Fruit fly (Drosophila melanogaster) whole organism, embryonic: ENCODE measurements around the gene ppl.

Source experiments
- B-H1 ChIP-seq: fragments of 200-800 bp; sonication (Bioruptor generic); IDR thresholded peaks from 3 replicates; pipeline ENCODE4 v1.3.6; 2022; ENCODE audit warnings: missing biosample characterization, missing genetic modification characterization
- Bteb2 ChIP-seq: fragments of 200-800 bp; sonication (Bioruptor generic); optimal IDR thresholded peaks from 2 replicates; lab custom pipeline; 2016; ENCODE audit warnings: missing biosample characterization, missing genetic modification characterization
- CG10267 ChIP-seq: fragments of 200-800 bp; sonication (Bioruptor generic); optimal IDR thresholded peaks from 2 replicates; lab custom pipeline; 2018; ENCODE audit warnings: missing biosample characterization, mild to moderate bottlenecking, missing genetic modification characterization, moderate library complexity
- CG12071 ChIP-seq: fragments of 200-800 bp; sonication (Bioruptor generic); optimal IDR thresholded peaks from 3 replicates; lab custom pipeline; 2018; ENCODE audit warnings: missing biosample characterization, mild to moderate bottlenecking, missing genetic modification characterization
- CG12219 ChIP-seq: fragments of 200-800 bp; sonication (Bioruptor generic); optimal IDR thresholded peaks from 3 replicates; lab custom pipeline; 2018; ENCODE audit warnings: missing biosample characterization, mild to moderate bottlenecking, missing genetic modification characterization
- CG12942 ChIP-seq: fragments of 200-800 bp; sonication (Bioruptor generic); optimal IDR thresholded peaks from 3 replicates; lab custom pipeline; 2016; ENCODE audit warnings: missing biosample characterization, missing genetic modification characterization
- CG13296 ChIP-seq: fragments of 200-800 bp; sonication (Bioruptor generic); optimal IDR thresholded peaks from 3 replicates; lab custom pipeline; 2018; ENCODE audit warnings: missing biosample characterization, mild to moderate bottlenecking, missing genetic modification characterization
- CG1529 ChIP-seq: fragments of 200-800 bp; sonication (Bioruptor generic); optimal IDR thresholded peaks from 3 replicates; lab custom pipeline; 2018; ENCODE audit warnings: missing biosample characterization, missing genetic modification characterization
- CG16815 ChIP-seq: fragments of 200-800 bp; sonication (Bioruptor generic); optimal IDR thresholded peaks from 3 replicates; lab custom pipeline; 2017; ENCODE audit warnings: missing biosample characterization, mild to moderate bottlenecking, missing genetic modification characterization
- CG17568 ChIP-seq: fragments of 200-800 bp; sonication (Bioruptor generic); optimal IDR thresholded peaks from 2 replicates; lab custom pipeline; 2018; ENCODE audit warnings: missing biosample characterization, mild to moderate bottlenecking, missing genetic modification characterization, moderate library complexity
- CG32767 ChIP-seq: fragments of 200-800 bp; sonication (Bioruptor generic); IDR thresholded peaks from 2 replicates; pipeline ENCODE4 v1.3.6; 2022; ENCODE audit warnings: missing biosample characterization, missing genetic modification characterization
- CG3847 ChIP-seq: fragments of 200-800 bp; sonication (Bioruptor generic); IDR thresholded peaks from 2 replicates; pipeline ENCODE4 v1.3.6; 2022; ENCODE audit warnings: missing biosample characterization, missing genetic modification characterization
- CG43689 ChIP-seq: fragments of 200-800 bp; sonication (Bioruptor generic); IDR thresholded peaks from 2 replicates; pipeline ENCODE4 v1.3.6; 2022; ENCODE audit warnings: missing biosample characterization, missing genetic modification characterization
- CG5180 ChIP-seq: fragments of 200-800 bp; sonication (Bioruptor generic); optimal IDR thresholded peaks from 3 replicates; lab custom pipeline; 2017; ENCODE audit warnings: missing biosample characterization, missing genetic modification characterization, mild to moderate bottlenecking, moderate library complexity, missing genetic modification reagents
- CG7786 ChIP-seq: fragments of 200-800 bp; sonication (Bioruptor generic); optimal IDR thresholded peaks from 2 replicates; lab custom pipeline; 2016; ENCODE audit warnings: missing biosample characterization, missing genetic modification characterization
- CG8388 ChIP-seq: fragments of 200-800 bp; sonication (Bioruptor generic); optimal IDR thresholded peaks from 2 replicates; lab custom pipeline; 2019; ENCODE audit warnings: missing biosample characterization, mild to moderate bottlenecking, missing genetic modification characterization, moderate library complexity
- Chrac-16 ChIP-seq: fragments of 200-800 bp; sonication (Bioruptor generic); optimal IDR thresholded peaks from 3 replicates; lab custom pipeline; 2016; ENCODE audit warnings: missing biosample characterization, missing genetic modification characterization
- Dref ChIP-seq: fragments of 200-800 bp; sonication (Bioruptor generic); IDR thresholded peaks from 2 replicates; pipeline ENCODE4 v1.3.6; 2022; ENCODE audit warnings: missing biosample characterization, missing genetic modification characterization
- Ets97D ChIP-seq: fragments of 200-800 bp; sonication (Bioruptor generic); optimal IDR thresholded peaks from 3 replicates; lab custom pipeline; 2016; ENCODE audit warnings: missing biosample characterization, missing genetic modification characterization
- GATAe ChIP-seq: fragments of 200-800 bp; sonication (Bioruptor generic); conservative IDR thresholded peaks from 2 replicates; pipeline ENCODE4 v1.3.6; 2022; ENCODE audit warnings: missing biosample characterization, missing genetic modification characterization
- HLH3B ChIP-seq: fragments of 200-800 bp; sonication (Bioruptor generic); IDR thresholded peaks from 2 replicates; pipeline ENCODE4 v1.3.6; 2022; ENCODE audit warnings: missing biosample characterization, missing genetic modification characterization
- HLHmδ ChIP-seq: fragments of 200-800 bp; sonication (Bioruptor generic); optimal IDR thresholded peaks from 2 replicates; lab custom pipeline; 2018; ENCODE audit warnings: missing biosample characterization, mild to moderate bottlenecking, missing genetic modification characterization, moderate library complexity
- Hr78 ChIP-seq, 2 experiments: fragments of 200-800 bp in 1 of 2; fragments of >200 bp in 1 of 2; sonication (Bioruptor generic) in 1 of 2; optimal IDR thresholded peaks; 2 replicates each; lab custom pipeline; 2017 to 2019; ENCODE audit warnings: missing biosample characterization in 2 of 2, missing genetic modification characterization in 2 of 2, mild to moderate bottlenecking in 1 of 2, moderate library complexity in 1 of 2
- Nf-YC ChIP-seq: fragments of 200-800 bp; optimal IDR thresholded peaks from 3 replicates; lab custom pipeline; 2019; ENCODE audit warnings: missing biosample characterization, mild to moderate bottlenecking, missing genetic modification characterization, moderate library complexity
- Pdp1 ChIP-seq, 2 experiments: fragments of 200-800 bp; sonication (Bioruptor generic); optimal IDR thresholded peaks; 3 replicates each; lab custom pipeline; 2016; ENCODE audit warnings: missing biosample characterization in 2 of 2, missing genetic modification characterization in 2 of 2, mild to moderate bottlenecking in 1 of 2, moderate library complexity in 1 of 2
- Ptx1 ChIP-seq: fragments of 200-800 bp; sonication (Bioruptor generic); IDR thresholded peaks from 2 replicates; pipeline ENCODE4 v1.3.6; 2022; ENCODE audit warnings: missing biosample characterization, missing genetic modification characterization
- Sox100B ChIP-seq: fragments of 200-800 bp; sonication (Bioruptor generic); optimal IDR thresholded peaks from 3 replicates; lab custom pipeline; 2018; ENCODE audit warnings: missing biosample characterization, mild to moderate bottlenecking, missing genetic modification characterization
- YL-1 ChIP-seq: fragments of 200-800 bp; sonication (Bioruptor generic); optimal IDR thresholded peaks from 3 replicates; lab custom pipeline; 2017; ENCODE audit warnings: missing biosample characterization, mild to moderate bottlenecking, missing genetic modification characterization
- bab2 ChIP-seq: fragments of 200-800 bp; sonication (Bioruptor generic); optimal IDR thresholded peaks from 2 replicates; lab custom pipeline; 2016; ENCODE audit warnings: missing biosample characterization, missing genetic modification characterization
- bowl ChIP-seq: fragments of 200-800 bp; sonication (Bioruptor generic); IDR thresholded peaks from 2 replicates; pipeline ENCODE4 v1.3.6; 2022; ENCODE audit warnings: missing biosample characterization, missing genetic modification characterization
- croc ChIP-seq: fragments of 200-800 bp; sonication (Bioruptor generic); conservative IDR thresholded peaks from 3 replicates; pipeline ENCODE4 v1.3.6; 2022; ENCODE audit warnings: missing biosample characterization, missing genetic modification characterization
- cwo ChIP-seq: fragments of 200-800 bp; sonication (Bioruptor generic); optimal IDR thresholded peaks from 3 replicates; lab custom pipeline; 2017; ENCODE audit warnings: missing biosample characterization, missing genetic modification characterization, mild to moderate bottlenecking, moderate library complexity, missing genetic modification reagents
- dan ChIP-seq: fragments of 200-800 bp; sonication (Bioruptor generic); IDR thresholded peaks from 2 replicates; pipeline ENCODE4 v1.3.6; 2022; ENCODE audit warnings: missing biosample characterization, missing genetic modification characterization
- emc ChIP-seq: fragments of 200-800 bp; sonication (Bioruptor generic); optimal IDR thresholded peaks from 2 replicates; lab custom pipeline; 2016; ENCODE audit warnings: missing biosample characterization, missing genetic modification characterization
- fd64A ChIP-seq: fragments of 200-800 bp; sonication (Bioruptor generic); optimal IDR thresholded peaks from 3 replicates; lab custom pipeline; 2018; ENCODE audit warnings: missing biosample characterization, mild to moderate bottlenecking, missing genetic modification characterization
- fru ChIP-seq: fragments of >200 bp; optimal IDR thresholded peaks from 2 replicates; lab custom pipeline; 2017
- gcm ChIP-seq: fragments of 200-800 bp; sonication (Bioruptor generic); optimal IDR thresholded peaks from 2 replicates; lab custom pipeline; 2019; ENCODE audit warnings: missing biosample characterization, mild to moderate bottlenecking, missing genetic modification characterization, moderate library complexity
- lov ChIP-seq, 2 experiments: fragments of 200-800 bp in 1 of 2; fragments of >200 bp in 1 of 2; sonication (Bioruptor generic) in 1 of 2; IDR thresholded peaks in 1 of 2; optimal IDR thresholded peaks in 1 of 2; 2 replicates in 1 of 2; 3 replicates in 1 of 2; pipeline versions ENCODE4 v1.3.6 to Lab custom; 2017 to 2022; ENCODE audit warnings: missing biosample characterization in 1 of 2, missing genetic modification characterization in 1 of 2
- maf-S ChIP-seq: fragments of 200-800 bp; sonication (Bioruptor generic); optimal IDR thresholded peaks from 2 replicates; lab custom pipeline; 2016; ENCODE audit warnings: missing biosample characterization, missing genetic modification characterization
- nerfin-2 ChIP-seq: fragments of 200-800 bp; sonication (Bioruptor generic); IDR thresholded peaks from 2 replicates; pipeline ENCODE4 v1.3.6; 2022; ENCODE audit warnings: missing biosample characterization, missing genetic modification characterization; ENCODE audit not compliant: partially characterized antibody
- p53 ChIP-seq: fragments of 200-800 bp; sonication (Bioruptor generic); optimal IDR thresholded peaks from 2 replicates; lab custom pipeline; 2016; ENCODE audit warnings: missing biosample characterization, missing genetic modification characterization
- scrt ChIP-seq: fragments of 200-800 bp; sonication (Bioruptor generic); optimal IDR thresholded peaks from 2 replicates; lab custom pipeline; 2018; ENCODE audit warnings: missing biosample characterization, mild to moderate bottlenecking, missing genetic modification characterization, moderate library complexity
- sima ChIP-seq: fragments of 200-800 bp; sonication (Bioruptor generic); optimal IDR thresholded peaks from 2 replicates; lab custom pipeline; 2016; ENCODE audit warnings: missing biosample characterization, missing genetic modification characterization
- slou ChIP-seq: fragments of 200-800 bp; sonication (Bioruptor generic); optimal IDR thresholded peaks from 3 replicates; lab custom pipeline; 2016; ENCODE audit warnings: missing biosample characterization, missing genetic modification characterization
- stwl ChIP-seq: fragments of 200-800 bp; sonication (Bioruptor generic); optimal IDR thresholded peaks from 3 replicates; lab custom pipeline; 2018; ENCODE audit warnings: missing biosample characterization, mild to moderate bottlenecking, missing genetic modification characterization, moderate library complexity
- sug ChIP-seq: fragments of 200-800 bp; optimal IDR thresholded peaks from 2 replicates; lab custom pipeline; 2019; ENCODE audit warnings: missing biosample characterization, mild to moderate bottlenecking, missing genetic modification characterization, moderate library complexity
- tin ChIP-seq: fragments of 200-800 bp; sonication (Bioruptor generic); optimal IDR thresholded peaks from 3 replicates; lab custom pipeline; 2016; ENCODE audit warnings: missing biosample characterization, missing genetic modification characterization
- vfl ChIP-seq: fragments of 200-800 bp; sonication (Bioruptor generic); optimal IDR thresholded peaks from 2 replicates; lab custom pipeline; 2016; ENCODE audit warnings: missing biosample characterization, missing genetic modification characterization
- zfh2 ChIP-seq: fragments of 200-800 bp; sonication (Bioruptor generic); optimal IDR thresholded peaks from 2 replicates; lab custom pipeline; 2016; ENCODE audit warnings: missing biosample characterization, missing genetic modification characterization

The ppl gene

dm6 chr3L:21285639-21286338 lies 4.5 kb upstream of the ppl start, which contains the start of the genes CG12974 and pzg (continued):
- TF ChIP-seq stwl (tag; lab: Kevin White, UChicago) (peak; percentile 61), zfh2 (peak; percentile 81), Sox100B (GFP tag; lab: Kevin White, UChicago) (peak; percentile 59), Dref (GFP tag; lab: Robert Waterston, UW) (peak; percentile 40), bab2 (GFP tag; lab: Kevin White, UChicago) (peak; percentile 65), CG12219 (peak; percentile 19), CG5180 (GFP tag; lab: Kevin White, UChicago) (no peak), slou (GFP tag; lab: Kevin White, UChicago) (peak; percentile 46), Pdp1 (GFP tag; optimal IDR thresholded peaks at IDR 0.05; lab: Kevin White, UChicago) (peak; percentile 61 to 72), scrt (GFP tag; lab: Kevin White, UChicago) (peak; percentile 45), Hr78 (GFP tag; optimal IDR thresholded peaks at IDR 0.05; lab: Kevin White, UChicago) (peak in 1 of 2 experiments; percentile 39), fd64A (GFP tag; lab: Kevin White, UChicago) (peak; percentile 22), emc (GFP tag; lab: Kevin White, UChicago) (peak; percentile 47), Ptx1 (peak; percentile 88), CG7786 (GFP tag; lab: Kevin White, UChicago) (peak; percentile 67), lov (optimal IDR thresholded peaks at IDR 0.05; lab: Kevin White, UChicago) (no peak), lov (GFP tag; IDR thresholded peaks at IDR 0.05; lab: Robert Waterston, UW) (peak; percentile 81; the same call in 2 of the 3 replicates), CG43689 (GFP tag; lab: Robert Waterston, UW) (peak; percentile 69), Nf-YC (peak; percentile 74), GATAe (GFP tag; lab: Robert Waterston, UW) (no peak), CG17568 (GFP tag; lab: Kevin White, UChicago) (no peak), gcm (no peak), CG12071 (GFP tag; lab: Kevin White, UChicago) (peak; percentile 41), CG16815 (GFP tag; lab: Kevin White, UChicago) (peak; percentile 85), tin (peak; percentile 64), HLH3B (GFP tag; lab: Robert Waterston, UW) (peak; percentile 87), CG12942 (peak; percentile 67), CG32767 (GFP tag; lab: Robert Waterston, UW) (peak; percentile 48; the same call in 1 of the 2 replicates), p53 (GFP tag; lab: Kevin White, UChicago) (no peak), Chrac-16 (GFP tag; lab: Kevin White, UChicago) (peak; percentile 73), CG1529 (GFP tag; lab: Kevin White, UChicago) (peak; percentile 46), fru (lab: Kevin White, UChicago) (no peak), sima (GFP tag; lab: Kevin White, UChicago) (no peak), HLHmδ (GFP tag; lab: Kevin White, UChicago) (peak; percentile 69), cwo (GFP tag; lab: Kevin White, UChicago) (no peak), sug (tag; lab: Kevin White, UChicago) (peak; percentile 85), CG8388 (GFP tag; lab: Kevin White, UChicago) (peak; percentile 3), B-H1 (GFP tag; lab: Robert Waterston, UW) (peak; percentile 79), nerfin-2 (GFP tag; lab: Robert Waterston, UW) (peak; percentile 71), maf-S (GFP tag; lab: Kevin White, UChicago) (peak; percentile 69), croc (GFP tag; lab: Robert Waterston, UW) (peak; percentile 91), CG13296 (GFP tag; lab: Kevin White, UChicago) (peak; percentile 50), Bteb2 (GFP tag; lab: Kevin White, UChicago) (peak; percentile 62), Ets97D (GFP tag; lab: Kevin White, UChicago) (peak; percentile 97), YL-1 (GFP tag; lab: Kevin White, UChicago) (peak; percentile 96), bowl (GFP tag; lab: Robert Waterston, UW) (no peak), dan (GFP tag; lab: Robert Waterston, UW) (peak; percentile 66; the same call in 1 of the 2 replicates), vfl (GFP tag; lab: Kevin White, UChicago) (peak; percentile 49), CG10267 (peak; percentile 76), CG3847 (GFP tag; lab: Robert Waterston, UW) (peak; percentile 95)
